Worm (Caenorhabditis elegans): Measurements from ENCODE around the gene Y67D8B.5.

ce11 chrIV:3163562-3163961, 38.6 kb upstream of the Y67D8B.5 start:
- no peak for TF ChIP-seq ama-1 (optimal IDR thresholded peaks at IDR 0.05)
- no peak for TF ChIP-seq dve-1 (tag; optimal IDR thresholded peaks at IDR 0.05)
- peak; percentile 39 for TF ChIP-seq ceh-34 (tag; optimal IDR thresholded peaks at IDR 0.05)
- TF ChIP-seq K02D7.2 (tag; optimal IDR thresholded peaks at IDR 0.05), result no peak
- TF ChIP-seq hlh-6 (tag; optimal IDR thresholded peaks at IDR 0.05), result no peak
- TF ChIP-seq nhr-232 (tag; optimal IDR thresholded peaks at IDR 0.05), result no peak
- no peak for TF ChIP-seq pha-2 (tag; optimal IDR thresholded peaks at IDR 0.05)
- TF ChIP-seq pros-1 (tag; optimal IDR thresholded peaks at IDR 0.05), result no peak
- TF ChIP-seq nhr-11 (tag; optimal IDR thresholded peaks at IDR 0.05), result no peak
- no peak for TF ChIP-seq ceh-9 (tag; optimal IDR thresholded peaks at IDR 0.05)
- TF ChIP-seq C38D4.7 (GFP tag; optimal IDR thresholded peaks at IDR 0.05), result no peak
- peak; percentile 25 for TF ChIP-seq rnt-1 (tag; optimal IDR thresholded peaks at IDR 0.05)
